Worm (Caenorhabditis elegans) whole organism, early embryonic: ENCODE data around the gene pdi-1.

ENCODE experiments used
- B0310.2 ChIP-seq: sonication (generic microtip); optimal IDR thresholded peaks from 2 replicates; lab custom pipeline; 2016; ENCODE audit warnings: mild to moderate bottlenecking, missing genetic modification characterization, missing compliant biosample characterization
- ama-1 ChIP-seq: fragments of 150-350 bp; optimal IDR thresholded peaks from 2 replicates; lab custom pipeline; 2014
- ceh-13 ChIP-seq: fragments of 200-800 bp; sonication (Bioruptor generic); optimal IDR thresholded peaks from 2 replicates; lab custom pipeline; 2018; ENCODE audit warnings: mild to moderate bottlenecking, missing genetic modification characterization, missing compliant biosample characterization
- ceh-36 ChIP-seq: sonication (generic microtip); optimal IDR thresholded peaks from 2 replicates; lab custom pipeline; 2016; ENCODE audit warnings: missing genetic modification characterization, inconsistent platforms, missing compliant biosample characterization
- flt-1 ChIP-seq: fragments of 200-800 bp; sonication (Bioruptor generic); IDR thresholded peaks from 2 replicates; pipeline ENCODE4 v1.3.6; 2022; ENCODE audit warnings: missing genetic modification characterization, missing compliant biosample characterization
- hmg-4 ChIP-seq: fragments of 200-800 bp; sonication (Bioruptor generic); optimal IDR thresholded peaks from 2 replicates; lab custom pipeline; 2018; ENCODE audit warnings: mild to moderate bottlenecking, missing genetic modification characterization, missing compliant biosample characterization
- scrt-1 ChIP-seq: fragments of 200-800 bp; sonication (Bioruptor generic); IDR thresholded peaks from 2 replicates; pipeline ENCODE4 v1.3.6; 2022; ENCODE audit warnings: missing genetic modification characterization, missing compliant biosample characterization
- sea-1 ChIP-seq: fragments of 200-800 bp; sonication (Bioruptor generic); conservative IDR thresholded peaks from 2 replicates; pipeline ENCODE4 v1.3.6; 2022; ENCODE audit warnings: missing genetic modification characterization, missing compliant biosample characterization
- tbx-37 ChIP-seq: fragments of 200-800 bp; sonication (Bioruptor generic); conservative IDR thresholded peaks from 2 replicates; pipeline ENCODE4 v1.3.6; 2022; ENCODE audit warnings: missing genetic modification reagents, missing genetic modification characterization, missing compliant biosample characterization
- tra-4 ChIP-seq: sonication (generic microtip); optimal IDR thresholded peaks from 2 replicates; lab custom pipeline; 2017; ENCODE audit warnings: missing genetic modification characterization, missing compliant biosample characterization

DNA sequence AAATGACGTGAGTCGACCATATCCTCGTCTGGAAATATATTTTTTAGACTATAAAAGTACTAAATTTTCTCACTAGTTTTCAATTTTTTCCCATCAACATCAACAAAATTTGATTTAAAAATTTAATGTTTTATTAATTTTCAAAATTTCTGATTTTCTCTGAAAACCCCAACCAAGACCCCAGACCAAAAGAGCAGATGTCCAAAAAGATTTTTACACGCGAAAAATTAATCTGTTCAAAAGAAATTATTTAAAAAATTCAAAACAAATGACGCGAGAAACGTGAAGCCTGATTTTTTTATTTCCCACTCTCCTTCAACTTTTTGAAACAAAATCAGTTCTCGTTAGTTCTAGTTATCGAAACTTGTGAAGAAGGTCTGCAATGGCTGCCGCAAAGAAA is 29.2 kb upstream of the pdi-1 start, which contains the start of gene F34D10.8:
- TF ChIP-seq ama-1 (lab: Kevin White, UChicago) (no peak), scrt-1 (GFP tag; lab: Robert Waterston, UW) (no peak), flt-1 (GFP tag; lab: Robert Waterston, UW) (no peak), ceh-13 (no peak), tra-4 (no peak), sea-1 (GFP tag; lab: Robert Waterston, UW) (no peak), hmg-4 (no peak), ceh-36 (tag; lab: Kevin White, UChicago) (no peak), B0310.2 (no peak), tbx-37 (no peak)
